Worm (Caenorhabditis elegans) whole organism, L4 larva: ENCODE measurements around the gene C34E7.3.

ENCODE experiments used
- Y5F2A.4 ChIP-seq: fragments of 200-800 bp; sonication (Bioruptor generic); optimal IDR thresholded peaks from 2 replicates; lab custom pipeline; 2018; ENCODE audit warnings: mild to moderate bottlenecking, missing genetic modification characterization, missing compliant biosample characterization
- ZK546.5 ChIP-seq, 2 experiments: sonication (generic microtip); optimal IDR thresholded peaks; 2 replicates each; lab custom pipeline; 2017; ENCODE audit warnings: missing biosample characterization in 2 of 2, missing genetic modification characterization in 2 of 2
- ama-1 ChIP-seq: fragments of 150-350 bp; optimal IDR thresholded peaks from 2 replicates; lab custom pipeline; 2014; ENCODE audit warnings: inconsistent platforms, mixed read lengths
- ces-1 ChIP-seq: fragments of 150-350 bp; sonication (generic microtip); optimal IDR thresholded peaks from 4 replicates; lab custom pipeline; 2014; ENCODE audit warnings: missing biosample characterization, missing genetic modification reagents, missing genetic modification characterization
- ctbp-1 ChIP-seq: fragments of 200-800 bp; sonication (Bioruptor generic); IDR thresholded peaks from 2 replicates; pipeline ENCODE4 v1.3.6; 2022; ENCODE audit warnings: missing genetic modification reagents, missing genetic modification characterization, missing compliant biosample characterization
- dmd-6 ChIP-seq: fragments of 200-800 bp; sonication (Bioruptor generic); IDR thresholded peaks from 2 replicates; pipeline ENCODE4 v1.3.6; 2022; ENCODE audit warnings: missing genetic modification reagents, missing genetic modification characterization, missing compliant biosample characterization
- mep-1 ChIP-seq: fragments of 150-350 bp; sonication (generic microtip); optimal IDR thresholded peaks from 3 replicates; lab custom pipeline; 2014; ENCODE audit warnings: missing biosample characterization, missing genetic modification characterization
- nhr-237 ChIP-seq: sonication (generic microtip); optimal IDR thresholded peaks from 2 replicates; lab custom pipeline; 2017; ENCODE audit warnings: missing biosample characterization, missing genetic modification characterization
- nhr-25 ChIP-seq: sonication (generic microtip); optimal IDR thresholded peaks from 2 replicates; lab custom pipeline; 2017; ENCODE audit warnings: missing genetic modification characterization, mild to moderate bottlenecking, missing compliant biosample characterization, antibody characterized with exemption, moderate library complexity, borderline replicate concordance; ENCODE audit not compliant: insufficient read depth
- nhr-28 ChIP-seq: fragments of 150-350 bp; optimal IDR thresholded peaks from 2 replicates; lab custom pipeline; 2014; ENCODE audit warnings: missing biosample characterization, missing genetic modification characterization
- nhr-77 ChIP-seq: fragments of 150-350 bp; optimal IDR thresholded peaks from 2 replicates; lab custom pipeline; 2014; ENCODE audit warnings: missing biosample characterization, missing genetic modification characterization
- pha-4 ChIP-seq, 2 experiments: fragments of 150-350 bp in 1 of 2; fragments of 200-800 bp in 1 of 2; sonication (Bioruptor generic) in 1 of 2; IDR thresholded peaks in 1 of 2; optimal IDR thresholded peaks in 1 of 2; 2 replicates each; pipeline versions ENCODE4 v1.3.6 to Lab custom; 2014 to 2022; ENCODE audit warnings: missing genetic modification characterization in 2 of 2, missing genetic modification reagents in 2 of 2, missing biosample characterization in 1 of 2, missing compliant biosample characterization in 1 of 2
- php-3 ChIP-seq: fragments of 200-800 bp; sonication (Bioruptor generic); IDR thresholded peaks from 2 replicates; pipeline ENCODE4 v1.3.6; 2022; ENCODE audit warnings: missing genetic modification reagents, missing genetic modification characterization, missing compliant biosample characterization
- zag-1 ChIP-seq: fragments of 150-350 bp; optimal IDR thresholded peaks from 2 replicates; lab custom pipeline; 2014; ENCODE audit warnings: missing biosample characterization, missing genetic modification characterization

- no peak for TF ChIP-seq pha-4 (GFP tag; IDR thresholded peaks at IDR 0.05; lab: Robert Waterston, UW)
- TF ChIP-seq pha-4 (tag; optimal IDR thresholded peaks at IDR 0.05; lab: Kevin White, UChicago) = no peak
- no peak for TF ChIP-seq nhr-25 (tag; lab: Kevin White, UChicago)
- no peak for TF ChIP-seq php-3 (GFP tag; lab: Robert Waterston, UW)
- no peak for TF ChIP-seq Y5F2A.4 (GFP tag; lab: Kevin White, UChicago)
- TF ChIP-seq mep-1 (tag; lab: Kevin White, UChicago) = no peak
- TF ChIP-seq ama-1 (lab: Kevin White, UChicago) = no peak
- TF ChIP-seq zag-1 (tag; lab: Kevin White, UChicago) = no peak
- no peak for TF ChIP-seq nhr-237 (tag; lab: Kevin White, UChicago)
- no peak for TF ChIP-seq ces-1 (GFP tag; lab: Kevin White, UChicago)
- TF ChIP-seq nhr-28 (tag; lab: Kevin White, UChicago) = no peak
- no peak for TF ChIP-seq dmd-6 (GFP tag; lab: Robert Waterston, UW)
- no peak for TF ChIP-seq nhr-77
- no peak for TF ChIP-seq ZK546.5 (tag; optimal IDR thresholded peaks at IDR 0.05; lab: Kevin White, UChicago)
- no peak for TF ChIP-seq ctbp-1 (GFP tag; lab: Robert Waterston, UW)
Measured at ce11 chrX:12965163-12965562, 35.1 kb downstream of the C34E7.3 start, which contains the start of gene frpr-2.
